Worm (Caenorhabditis elegans): Measurements from ENCODE around the gene lit-1.

The lit-1 gene

DNA sequence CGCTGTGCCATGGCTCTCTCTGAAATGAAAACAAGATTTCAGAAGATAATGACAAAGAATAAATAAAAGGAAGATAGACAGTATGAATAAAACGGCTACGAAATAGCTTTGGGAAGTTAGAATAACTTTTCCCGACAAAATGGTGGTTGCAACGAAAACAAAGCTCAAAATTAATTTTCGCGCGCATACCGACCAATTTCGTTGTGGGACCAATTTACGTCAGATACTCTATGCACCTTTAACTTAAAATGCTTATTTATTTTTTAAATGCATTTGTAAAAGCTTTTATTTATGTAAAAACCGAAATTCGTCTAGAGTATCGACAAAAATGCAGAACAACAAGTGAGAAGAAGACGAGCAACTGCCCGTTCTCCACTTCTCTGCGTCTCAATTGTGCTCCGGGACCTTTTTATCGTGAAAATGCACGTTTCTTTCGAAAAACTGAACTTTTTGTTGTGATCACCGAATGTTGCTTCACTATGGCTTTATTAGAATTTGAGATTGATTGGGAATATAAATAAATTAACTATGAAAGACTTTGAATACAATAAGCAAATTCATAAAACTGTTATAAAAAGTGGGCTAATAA is 66.4 kb downstream of the lit-1 start, which contains the start of gene rml-1:
Gene rml-1 (minus strand): TSS at position 19 of the 589 bp plus-strand sequence.
- no peak for TF ChIP-seq dao-5 (tag; optimal IDR thresholded peaks at IDR 0.05)
- TF ChIP-seq W03F9.2 (tag; optimal IDR thresholded peaks at IDR 0.05), result no peak
- no peak for TF ChIP-seq him-1 (tag; optimal IDR thresholded peaks at IDR 0.05)

DNA sequence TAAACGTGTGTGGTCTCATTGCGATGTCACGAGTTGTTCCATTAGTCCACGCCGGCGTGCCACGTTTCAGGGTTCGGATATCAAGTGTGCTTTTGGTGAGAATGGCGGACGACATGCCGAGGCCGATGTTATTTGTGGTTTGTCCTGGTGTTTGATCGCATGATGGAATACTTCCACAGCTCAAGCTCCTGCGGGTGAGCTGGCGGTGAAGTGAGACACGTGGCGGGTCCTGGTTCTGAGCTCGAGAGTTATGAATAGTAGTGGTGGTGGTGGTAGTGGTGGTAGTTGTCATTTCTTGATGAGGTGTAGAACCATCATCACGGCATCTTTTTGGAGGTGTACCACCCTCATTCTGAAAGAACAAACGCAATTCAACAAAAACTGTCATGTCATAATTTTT is 68.2 kb downstream of the lit-1 start:
- TF ChIP-seq dao-5 (tag; optimal IDR thresholded peaks at IDR 0.05), result no peak
- no peak for TF ChIP-seq him-1 (tag; optimal IDR thresholded peaks at IDR 0.05)
- no peak for TF ChIP-seq W03F9.2 (tag; optimal IDR thresholded peaks at IDR 0.05)

DNA sequence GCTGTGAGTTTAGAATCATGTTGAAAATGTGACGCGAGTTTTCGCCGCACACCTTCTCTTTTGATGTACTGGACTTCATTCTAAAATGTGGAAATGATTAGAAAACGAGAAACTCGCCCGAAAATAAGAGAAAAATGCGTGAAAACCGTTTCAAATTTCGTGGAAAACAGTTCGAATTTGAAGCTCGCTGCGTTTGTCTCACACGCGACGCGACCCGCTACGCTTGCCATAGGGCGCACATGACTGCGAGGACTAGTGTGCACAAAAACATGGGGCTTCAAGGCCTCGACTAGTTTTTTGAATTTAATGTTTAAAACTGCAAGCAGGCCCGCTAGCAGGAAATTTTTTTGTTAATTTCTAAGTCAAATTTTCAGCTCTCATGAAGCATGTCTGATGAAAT is 69.4 kb downstream of the lit-1 start, which contains the start of the genes cyk-4 and pdr-1:
Gene cyk-4 (minus strand): TSS at position 80 of the 400 bp plus-strand sequence.
Gene pdr-1 (plus strand): TSS at position 369 of the 400 bp plus-strand sequence.
- no peak for TF ChIP-seq dao-5 (tag; optimal IDR thresholded peaks at IDR 0.05)
- no peak for TF ChIP-seq W03F9.2 (tag; optimal IDR thresholded peaks at IDR 0.05)
- no peak for TF ChIP-seq him-1 (tag; optimal IDR thresholded peaks at IDR 0.05)

DNA sequence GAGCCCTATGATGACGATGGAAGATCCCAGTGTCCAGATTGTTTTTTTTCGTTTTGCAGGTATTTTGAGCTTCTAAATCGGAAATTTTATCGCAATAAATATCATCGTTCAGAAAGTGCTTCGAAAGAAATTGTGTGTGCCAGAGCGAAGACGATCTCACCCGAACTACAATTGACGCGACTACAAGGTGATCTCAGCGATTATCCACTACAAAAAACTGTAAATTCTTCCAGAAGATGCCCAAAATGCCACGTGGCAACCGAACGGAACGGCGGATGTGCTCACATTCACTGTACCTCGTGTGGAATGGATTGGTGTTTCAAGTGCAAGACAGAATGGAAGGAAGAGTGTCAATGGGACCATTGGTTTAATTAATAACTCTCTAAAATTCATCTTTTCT is 71.1 kb downstream of the lit-1 start, which contains the start of gene mdt-29:
Gene mdt-29 (plus strand): TSS at position 301 of the 400 bp plus-strand sequence.
- TF ChIP-seq dao-5 (tag; optimal IDR thresholded peaks at IDR 0.05) (no peak), W03F9.2 (tag; optimal IDR thresholded peaks at IDR 0.05) (no peak), him-1 (tag; optimal IDR thresholded peaks at IDR 0.05) (no peak)

Measured in whole organism, L4/young adult.